Worm (Caenorhabditis elegans) whole organism, young adult: ENCODE data around the gene ascc-1.

Experiments used
- Y53F4B.3 ChIP-seq: fragments of 200-800 bp; sonication (Bioruptor generic); IDR thresholded peaks from 2 replicates; pipeline ENCODE4 v1.3.6; 2022; ENCODE audit warnings: missing genetic modification reagents, missing genetic modification characterization, missing compliant biosample characterization
- Y67H2A.10 ChIP-seq: fragments of 200-800 bp; sonication (Bioruptor generic); conservative IDR thresholded peaks from 2 replicates; pipeline ENCODE4 v1.3.6; 2022; ENCODE audit warnings: missing genetic modification reagents, missing genetic modification characterization, missing compliant biosample characterization

DNA sequence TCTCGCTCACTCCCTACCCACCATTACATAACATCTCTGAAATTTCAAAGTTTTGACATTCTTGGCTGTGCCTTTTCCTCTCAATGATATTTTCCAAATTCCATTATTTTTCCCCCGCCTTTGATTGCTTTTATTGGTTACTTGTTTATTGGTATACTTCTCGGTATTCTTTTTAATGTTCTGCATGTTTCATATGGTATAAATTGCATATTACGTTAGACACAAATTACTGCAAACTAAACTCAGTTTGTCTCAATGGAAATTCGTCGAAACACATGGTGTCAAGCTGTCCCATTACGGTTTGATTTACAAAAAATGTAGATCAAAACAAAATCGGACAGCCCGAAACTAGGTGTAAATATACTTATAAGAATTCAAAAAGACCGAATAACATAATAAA, 35.5 kb upstream of the ascc-1 start:
- no peak for TF ChIP-seq Y67H2A.10 (GFP tag; lab: Robert Waterston, UW)
- TF ChIP-seq Y53F4B.3 (GFP tag; lab: Robert Waterston, UW): no peak
